Worm (Caenorhabditis elegans) whole organism, L1 larva: ENCODE results near the gene ZC317.2.
A peak's percentile ranks its signal among the peaks of the same experiment; 100 is the strongest.

Experiments used
- C16A3.4 ChIP-seq: fragments of 150-350 bp; optimal IDR thresholded peaks from 2 replicates; lab custom pipeline; 2014; ENCODE audit warnings: missing biosample characterization, missing genetic modification characterization
- C34B4.2 ChIP-seq: sonication (generic microtip); optimal IDR thresholded peaks from 2 replicates; lab custom pipeline; 2017; ENCODE audit warnings: mild to moderate bottlenecking, missing genetic modification characterization, missing compliant biosample characterization
- Y116A8C.19 ChIP-seq: sonication (generic microtip); optimal IDR thresholded peaks from 2 replicates; lab custom pipeline; 2016; ENCODE audit warnings: missing compliant biosample characterization, missing genetic modification characterization, borderline replicate concordance
- ama-1 ChIP-seq: fragments of 150-350 bp; optimal IDR thresholded peaks from 2 replicates; lab custom pipeline; 2014
- ceh-88 ChIP-seq: fragments of 200-800 bp; sonication (Bioruptor generic); IDR thresholded peaks from 2 replicates; pipeline ENCODE4 v1.3.6; 2022; ENCODE audit warnings: missing genetic modification characterization, missing compliant biosample characterization
- ceh-90 ChIP-seq: sonication (generic microtip); optimal IDR thresholded peaks from 2 replicates; lab custom pipeline; 2016; ENCODE audit warnings: missing genetic modification characterization, missing compliant biosample characterization
- efl-1 ChIP-seq, 4 experiments: fragments of 150-350 bp; optimal IDR thresholded peaks in 3 of 4; peaks in 1 of 4; 1 replicate in 1 of 4; 2 replicates in 3 of 4; lab custom pipeline; 2014; ENCODE audit warnings: missing biosample characterization in 2 of 4, missing genetic modification characterization in 2 of 4, missing genetic modification reagents in 2 of 4
- egl-27 ChIP-seq, 2 experiments: fragments of 150-350 bp in 1 of 2; sonication (generic microtip); optimal IDR thresholded peaks; 3 replicates each; lab custom pipeline; 2017 to 2018; ENCODE audit warnings: missing biosample characterization in 2 of 2, missing genetic modification characterization in 2 of 2, missing genetic modification reagents in 2 of 2
- elt-2 ChIP-seq: sonication (generic microtip); optimal IDR thresholded peaks from 2 replicates; lab custom pipeline; 2016; ENCODE audit warnings: missing genetic modification characterization, mild to moderate bottlenecking, inconsistent platforms, missing compliant biosample characterization, missing genetic modification reagents
- ets-5 ChIP-seq: fragments of 200-800 bp; sonication (Bioruptor generic); IDR thresholded peaks from 2 replicates; pipeline ENCODE4 v1.3.6; 2022; ENCODE audit warnings: missing genetic modification characterization, missing compliant biosample characterization
- fkh-4 ChIP-seq: sonication (generic microtip); optimal IDR thresholded peaks from 2 replicates; lab custom pipeline; 2016; ENCODE audit warnings: missing compliant biosample characterization, missing genetic modification characterization, borderline replicate concordance
- fkh-8 ChIP-seq: sonication (generic microtip); optimal IDR thresholded peaks from 2 replicates; lab custom pipeline; 2016; ENCODE audit warnings: mild to moderate bottlenecking, missing genetic modification characterization, missing compliant biosample characterization
- hlh-17 ChIP-seq: fragments of 200-800 bp; sonication (Bioruptor generic); optimal IDR thresholded peaks from 2 replicates; lab custom pipeline; 2018; ENCODE audit warnings: missing genetic modification characterization, mild to moderate bottlenecking, missing compliant biosample characterization, moderate library complexity, borderline replicate concordance
- hlh-4 ChIP-seq: sonication (generic microtip); optimal IDR thresholded peaks from 2 replicates; lab custom pipeline; 2016; ENCODE audit warnings: mild to moderate bottlenecking, missing genetic modification characterization, missing compliant biosample characterization
- irx-1 ChIP-seq: sonication (generic microtip); optimal IDR thresholded peaks from 2 replicates; lab custom pipeline; 2016; ENCODE audit warnings: missing genetic modification characterization, missing compliant biosample characterization
- isw-1 ChIP-seq: fragments of 200-800 bp; sonication (Bioruptor generic); IDR thresholded peaks from 2 replicates; pipeline ENCODE4 v1.3.6; 2022; ENCODE audit warnings: missing genetic modification characterization, missing compliant biosample characterization
- lin-35 ChIP-seq, 2 experiments: fragments of 150-350 bp; optimal IDR thresholded peaks; 2 replicates each; lab custom pipeline; 2014; ENCODE audit warnings: missing biosample characterization in 2 of 2, missing genetic modification characterization in 2 of 2, missing genetic modification reagents in 2 of 2
- lir-3 ChIP-seq: sonication (generic microtip); optimal IDR thresholded peaks from 2 replicates; lab custom pipeline; 2016; ENCODE audit warnings: mild to moderate bottlenecking, missing genetic modification characterization, moderate library complexity, missing compliant biosample characterization; ENCODE audit not compliant: poor library complexity
- mef-2 ChIP-seq: fragments of 150-350 bp; optimal IDR thresholded peaks from 2 replicates; lab custom pipeline; 2014; ENCODE audit warnings: missing biosample characterization, missing genetic modification characterization
- nhr-11 ChIP-seq: fragments of 150-350 bp; optimal IDR thresholded peaks from 2 replicates; lab custom pipeline; 2014; ENCODE audit warnings: missing biosample characterization, missing genetic modification characterization
- nhr-12 ChIP-seq: sonication (generic microtip); optimal IDR thresholded peaks from 2 replicates; lab custom pipeline; 2017; ENCODE audit warnings: missing biosample characterization, missing genetic modification characterization
- nhr-19 ChIP-seq: fragments of 200-800 bp; sonication (Bioruptor generic); conservative IDR thresholded peaks from 2 replicates; pipeline ENCODE4 v1.3.6; 2022; ENCODE audit warnings: missing genetic modification characterization, missing compliant biosample characterization
- nhr-28 ChIP-seq: fragments of 150-350 bp; optimal IDR thresholded peaks from 2 replicates; lab custom pipeline; 2014; ENCODE audit warnings: missing biosample characterization, missing genetic modification characterization
- nhr-47 ChIP-seq: sonication (generic microtip); optimal IDR thresholded peaks from 2 replicates; lab custom pipeline; 2016; ENCODE audit warnings: mild to moderate bottlenecking, missing genetic modification characterization, moderate library complexity, missing compliant biosample characterization
- nhr-76 ChIP-seq: sonication (generic microtip); optimal IDR thresholded peaks from 2 replicates; lab custom pipeline; 2017; ENCODE audit warnings: missing biosample characterization, missing genetic modification characterization
- nhr-77 ChIP-seq: fragments of 150-350 bp; optimal IDR thresholded peaks from 2 replicates; lab custom pipeline; 2014; ENCODE audit warnings: missing biosample characterization, missing genetic modification characterization
- nhr-85 ChIP-seq: sonication (generic microtip); peaks from one replicate; lab custom pipeline; 2016; ENCODE audit warnings: missing genetic modification characterization, inconsistent platforms, missing compliant biosample characterization
- nhr-90 ChIP-seq: sonication (generic microtip); optimal IDR thresholded peaks from 2 replicates; lab custom pipeline; 2016; ENCODE audit warnings: mild to moderate bottlenecking, missing genetic modification characterization, missing compliant biosample characterization; ENCODE audit not compliant: poor library complexity
- pax-3 ChIP-seq: fragments of 200-800 bp; sonication (Bioruptor generic); optimal IDR thresholded peaks from 2 replicates; lab custom pipeline; 2018; ENCODE audit warnings: mild to moderate bottlenecking, missing genetic modification characterization, moderate library complexity, missing compliant biosample characterization
- skn-1 ChIP-seq: fragments of 150-350 bp; optimal IDR thresholded peaks from 2 replicates; lab custom pipeline; 2014; ENCODE audit warnings: missing biosample characterization, missing genetic modification characterization
- sox-4 ChIP-seq: sonication (generic microtip); optimal IDR thresholded peaks from 2 replicates; lab custom pipeline; 2016; ENCODE audit warnings: missing genetic modification characterization, missing compliant biosample characterization
- sup-37 ChIP-seq: fragments of 200-800 bp; sonication (Bioruptor generic); optimal IDR thresholded peaks from 2 replicates; lab custom pipeline; 2018; ENCODE audit warnings: mild to moderate bottlenecking, missing genetic modification characterization, missing compliant biosample characterization
- tbx-2 ChIP-seq: sonication (generic microtip); optimal IDR thresholded peaks from 2 replicates; lab custom pipeline; 2016; ENCODE audit warnings: missing genetic modification characterization, missing compliant biosample characterization
- unc-130 ChIP-seq: fragments of 150-350 bp; optimal IDR thresholded peaks from 2 replicates; lab custom pipeline; 2017; ENCODE audit warnings: missing biosample characterization, missing genetic modification characterization, inconsistent platforms
- unc-30 ChIP-seq: sonication (generic microtip); optimal IDR thresholded peaks from 2 replicates; lab custom pipeline; 2017; ENCODE audit warnings: missing biosample characterization, missing genetic modification characterization
- unc-86 ChIP-seq: sonication (generic microtip); optimal IDR thresholded peaks from 2 replicates; lab custom pipeline; 2016; ENCODE audit warnings: missing genetic modification characterization, missing compliant biosample characterization
- unc-98 ChIP-seq: fragments of 200-800 bp; sonication (Bioruptor generic); IDR thresholded peaks from 2 replicates; pipeline ENCODE4 v1.3.6; 2022; ENCODE audit warnings: missing genetic modification characterization, missing compliant biosample characterization
- vab-15 ChIP-seq: sonication (generic microtip); optimal IDR thresholded peaks from 2 replicates; lab custom pipeline; 2017; ENCODE audit warnings: missing genotype, mild to moderate bottlenecking, missing genetic modification characterization, missing compliant biosample characterization
- xbp-1 ChIP-seq: sonication (generic microtip); optimal IDR thresholded peaks from 2 replicates; lab custom pipeline; 2016; ENCODE audit warnings: missing genetic modification characterization, missing compliant biosample characterization
- ztf-4 ChIP-seq: fragments of 150-350 bp; optimal IDR thresholded peaks from 2 replicates; lab custom pipeline; 2014; ENCODE audit warnings: missing biosample characterization, missing genetic modification characterization

ZC317.2 gene

ce11 chrV:5493447-5493846 is 33.5 kb downstream of the ZC317.2 start, which contains the start of gene T05C3.2:
TSS of gene T05C3.2 (plus strand) at chrV:5493747.
- TF ChIP-seq nhr-85 (tag; lab: Kevin White, UChicago): no peak
- no peak for TF ChIP-seq unc-86 (tag; lab: Kevin White, UChicago)
- TF ChIP-seq xbp-1 (tag; lab: Kevin White, UChicago): no peak
- TF ChIP-seq irx-1 (tag; lab: Kevin White, UChicago): no peak
- TF ChIP-seq nhr-28 (tag; lab: Kevin White, UChicago): no peak
- TF ChIP-seq sup-37 (GFP tag; lab: Kevin White, UChicago): no peak
- TF ChIP-seq nhr-76 (tag; lab: Kevin White, UChicago): no peak
- no peak for TF ChIP-seq tbx-2 (tag; lab: Kevin White, UChicago)
- TF ChIP-seq ama-1 (lab: Kevin White, UChicago): no peak
- no peak for TF ChIP-seq nhr-19 (GFP tag; lab: Robert Waterston, UW)
- no peak for TF ChIP-seq lir-3
- TF ChIP-seq mef-2: no peak
- no peak for TF ChIP-seq unc-30 (tag; lab: Kevin White, UChicago)
- TF ChIP-seq hlh-17 (GFP tag; lab: Kevin White, UChicago): no peak
- TF ChIP-seq fkh-8 (tag; lab: Kevin White, UChicago): no peak
- TF ChIP-seq elt-2 (tag; lab: Kevin White, UChicago): no peak
- no peak for TF ChIP-seq efl-1 (optimal IDR thresholded peaks at IDR 0.05; lab: Kevin White, UChicago)
- no peak for TF ChIP-seq efl-1 (GFP tag; optimal IDR thresholded peaks at IDR 0.05 in 1 of 2; lab: Kevin White, UChicago)
- TF ChIP-seq lin-35 (GFP tag; optimal IDR thresholded peaks at IDR 0.05; lab: Kevin White, UChicago): no peak
- TF ChIP-seq isw-1: no peak

DNA sequence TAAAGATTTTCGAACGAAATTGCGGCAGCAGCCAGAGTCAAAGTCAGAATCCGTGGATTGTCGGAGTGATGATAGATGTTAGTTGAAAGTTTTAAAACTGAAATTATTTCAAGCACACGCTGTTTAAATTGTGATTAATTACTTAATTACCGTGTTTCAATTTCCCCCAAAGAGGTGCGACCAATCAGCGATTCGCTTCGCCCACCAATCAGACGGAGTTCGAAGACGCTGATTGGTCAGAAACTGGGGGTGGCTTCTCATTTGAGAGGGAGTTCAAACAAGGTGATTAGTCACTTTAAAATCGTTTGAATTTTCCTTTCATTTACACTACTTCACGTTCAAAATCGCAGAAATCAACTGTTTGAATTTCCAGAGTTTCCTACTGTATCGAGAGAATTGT is 39.6 kb downstream of the ZC317.2 start:
- TF ChIP-seq hlh-17 (GFP tag; lab: Kevin White, UChicago): no peak
- no peak for TF ChIP-seq unc-130 (tag; lab: Kevin White, UChicago)
- no peak for TF ChIP-seq xbp-1 (tag; lab: Kevin White, UChicago)
- TF ChIP-seq ceh-88 (GFP tag; lab: Robert Waterston, UW): no peak
- no peak for TF ChIP-seq skn-1
- no peak for TF ChIP-seq isw-1
- no peak for TF ChIP-seq nhr-90 (tag; lab: Kevin White, UChicago)
- TF ChIP-seq pax-3 (tag; lab: Kevin White, UChicago): no peak
- TF ChIP-seq fkh-8 (tag; lab: Kevin White, UChicago): no peak
- TF ChIP-seq nhr-85 (tag; lab: Kevin White, UChicago): no peak
- no peak for TF ChIP-seq nhr-12 (tag; lab: Kevin White, UChicago)
- TF ChIP-seq tbx-2 (tag; lab: Kevin White, UChicago): no peak
- no peak for TF ChIP-seq sox-4 (tag; lab: Kevin White, UChicago)
- no peak for TF ChIP-seq nhr-11 (tag; lab: Kevin White, UChicago)
- TF ChIP-seq fkh-4: no peak
- TF ChIP-seq ztf-4 (tag; lab: Kevin White, UChicago): no peak
- TF ChIP-seq egl-27 (tag; optimal IDR thresholded peaks at IDR 0.05; lab: Kevin White, UChicago): no peak
- no peak for TF ChIP-seq nhr-77 (tag; lab: Kevin White, UChicago)
- no peak for TF ChIP-seq C16A3.4 (tag; lab: Kevin White, UChicago)
- no peak for TF ChIP-seq vab-15 (tag; lab: Kevin White, UChicago)
- TF ChIP-seq, all 84 proteins: peak for 0

DNA sequence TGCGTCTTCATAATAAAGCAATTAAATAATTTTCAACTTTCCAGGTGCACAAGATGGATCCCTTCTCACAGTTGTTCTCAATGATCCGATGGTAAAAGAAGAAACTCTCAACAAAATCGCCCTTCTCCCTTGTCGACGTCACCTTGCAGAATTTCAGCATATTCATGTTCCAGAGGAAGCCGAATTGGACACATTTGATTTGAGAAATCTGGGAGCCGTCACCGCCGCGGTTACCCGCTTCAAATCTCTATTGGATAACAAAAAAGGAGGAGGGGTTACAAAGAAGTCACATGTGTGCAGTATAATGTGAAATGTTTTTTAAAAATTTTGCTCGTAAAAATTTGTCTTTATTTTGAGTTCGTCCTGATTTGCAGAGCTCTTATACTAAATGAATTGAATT is 42.8 kb downstream of the ZC317.2 start:
- TF ChIP-seq vab-15 (tag; lab: Kevin White, UChicago) (no peak), lin-35 (GFP tag; optimal IDR thresholded peaks at IDR 0.05; lab: Kevin White, UChicago) (peak in 1 of 2 experiments; percentile 5), ama-1 (lab: Kevin White, UChicago) (peak; percentile 38), ceh-90 (tag; lab: Kevin White, UChicago) (no peak), Y116A8C.19 (tag; lab: Kevin White, UChicago) (no peak)

DNA sequence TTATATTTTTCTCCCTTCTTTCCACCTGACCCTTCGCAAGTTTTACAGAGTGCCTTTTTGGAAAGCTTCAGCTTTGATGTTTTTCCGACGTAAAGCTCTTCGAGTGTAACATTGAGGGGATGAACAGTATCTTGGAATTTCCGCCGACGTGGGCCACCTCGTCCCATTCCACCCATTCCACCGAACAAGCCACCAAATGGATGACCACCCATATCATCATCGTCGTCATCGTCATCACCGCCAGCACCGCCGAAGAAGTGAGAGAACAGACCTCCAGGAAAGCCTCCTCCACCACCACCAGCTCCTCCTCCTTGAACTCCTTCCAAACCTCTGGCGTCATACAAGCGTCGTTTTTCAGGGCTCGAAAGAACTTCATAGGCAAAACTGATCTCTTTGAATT is 44.4 kb downstream of the ZC317.2 start:
- TF ChIP-seq C34B4.2 (no peak), hlh-4 (no peak), nhr-47 (tag; lab: Kevin White, UChicago) (no peak), ets-5 (GFP tag; lab: Robert Waterston, UW) (0 out of 2 replicates have a peak, but pooled peaks have one; percentile 41), unc-98 (GFP tag; lab: Robert Waterston, UW) (no peak), skn-1 (no peak)
- TF ChIP-seq, all 84 proteins: peak for 1
